Worm (Caenorhabditis elegans) whole organism, late embryonic: ENCODE data around the gene Y57A10C.1.

Source experiments
- C38D4.7 ChIP-seq: fragments of 200-800 bp; sonication (Bioruptor generic); optimal IDR thresholded peaks from 2 replicates; lab custom pipeline; 2018; ENCODE audit warnings: mild to moderate bottlenecking, missing genetic modification characterization, moderate library complexity, missing compliant biosample characterization
- F13H6.1 ChIP-seq: sonication (generic microtip); optimal IDR thresholded peaks from 2 replicates; lab custom pipeline; 2016; ENCODE audit warnings: missing genetic modification characterization, missing compliant biosample characterization
- K09A11.1 ChIP-seq: sonication (generic microtip); optimal IDR thresholded peaks from 2 replicates; lab custom pipeline; 2017; ENCODE audit warnings: antibody characterized with exemption, mild to moderate bottlenecking, missing genetic modification characterization, missing compliant biosample characterization; ENCODE audit not compliant: insufficient read depth
- Y22D7AL.16 ChIP-seq: sonication (generic microtip); optimal IDR thresholded peaks from 2 replicates; lab custom pipeline; 2016; ENCODE audit warnings: missing genetic modification characterization, missing compliant biosample characterization
- ahr-1 ChIP-seq: sonication (generic microtip); optimal IDR thresholded peaks from 2 replicates; lab custom pipeline; 2016; ENCODE audit warnings: missing genetic modification characterization, missing compliant biosample characterization
- ama-1 ChIP-seq: fragments of 150-350 bp; optimal IDR thresholded peaks from 2 replicates; lab custom pipeline; 2014
- ceh-14 ChIP-seq: sonication (generic microtip); optimal IDR thresholded peaks from 2 replicates; lab custom pipeline; 2016; ENCODE audit warnings: missing genotype, missing genetic modification characterization, missing compliant biosample characterization
- ceh-19 ChIP-seq: fragments of 200-800 bp; sonication (Bioruptor generic); optimal IDR thresholded peaks from 2 replicates; lab custom pipeline; 2018; ENCODE audit warnings: mild to moderate bottlenecking, missing genetic modification characterization, missing compliant biosample characterization
- ceh-45 ChIP-seq: fragments of 200-800 bp; sonication (Bioruptor generic); IDR thresholded peaks from 2 replicates; pipeline ENCODE4 v1.3.6; 2022; ENCODE audit warnings: missing genetic modification reagents, missing genetic modification characterization, missing compliant biosample characterization
- ceh-48 ChIP-seq: sonication (generic microtip); optimal IDR thresholded peaks from 2 replicates; lab custom pipeline; 2016; ENCODE audit warnings: missing genetic modification characterization, inconsistent platforms, missing compliant biosample characterization
- ceh-6 ChIP-seq: fragments of 200-800 bp; sonication (Bioruptor generic); optimal IDR thresholded peaks from 2 replicates; lab custom pipeline; 2018; ENCODE audit warnings: mild to moderate bottlenecking, missing genetic modification characterization, missing compliant biosample characterization
- ceh-9 ChIP-seq: sonication (generic microtip); optimal IDR thresholded peaks from 2 replicates; lab custom pipeline; 2016; ENCODE audit warnings: mild to moderate bottlenecking, missing genetic modification characterization, inconsistent platforms, missing compliant biosample characterization
- che-1 ChIP-seq: sonication (generic microtip); optimal IDR thresholded peaks from 2 replicates; lab custom pipeline; 2016; ENCODE audit warnings: mild to moderate bottlenecking, missing genetic modification characterization, missing compliant biosample characterization
- dmd-4 ChIP-seq: sonication (generic microtip); optimal IDR thresholded peaks from 2 replicates; lab custom pipeline; 2016; ENCODE audit warnings: borderline replicate concordance, missing genetic modification characterization, missing compliant biosample characterization
- dve-1 ChIP-seq: sonication (generic microtip); optimal IDR thresholded peaks from 2 replicates; lab custom pipeline; 2017; ENCODE audit warnings: antibody characterized with exemption, mild to moderate bottlenecking, missing genetic modification characterization, missing compliant biosample characterization
- elt-2 ChIP-seq: sonication (generic microtip); optimal IDR thresholded peaks from 2 replicates; lab custom pipeline; 2016; ENCODE audit warnings: missing genetic modification reagents, missing genetic modification characterization, missing compliant biosample characterization
- elt-4 ChIP-seq: sonication (generic microtip); optimal IDR thresholded peaks from 2 replicates; lab custom pipeline; 2016; ENCODE audit warnings: missing genetic modification characterization, missing compliant biosample characterization
- ets-4 ChIP-seq: sonication (generic microtip); optimal IDR thresholded peaks from 2 replicates; lab custom pipeline; 2016; ENCODE audit warnings: missing genetic modification characterization, missing compliant biosample characterization
- fax-1 ChIP-seq: sonication (generic microtip); optimal IDR thresholded peaks from 2 replicates; lab custom pipeline; 2016; ENCODE audit warnings: missing genotype, missing genetic modification characterization, missing compliant biosample characterization
- hlh-13 ChIP-seq: fragments of 200-800 bp; sonication (Bioruptor generic); optimal IDR thresholded peaks from 2 replicates; lab custom pipeline; 2018; ENCODE audit warnings: mild to moderate bottlenecking, missing genetic modification characterization, missing compliant biosample characterization
- hlh-15 ChIP-seq: sonication (generic microtip); optimal IDR thresholded peaks from 2 replicates; lab custom pipeline; 2016; ENCODE audit warnings: missing genetic modification characterization, missing compliant biosample characterization
- hlh-8 ChIP-seq: sonication (generic microtip); optimal IDR thresholded peaks from 2 replicates; lab custom pipeline; 2016; ENCODE audit warnings: missing genotype, missing genetic modification characterization, missing compliant biosample characterization
- lim-6 ChIP-seq: sonication (generic microtip); optimal IDR thresholded peaks from 2 replicates; lab custom pipeline; 2016; ENCODE audit warnings: missing genetic modification characterization, missing compliant biosample characterization
- lin-11 ChIP-seq: fragments of 200-800 bp; sonication (Bioruptor generic); optimal IDR thresholded peaks from 2 replicates; lab custom pipeline; 2018; ENCODE audit warnings: mild to moderate bottlenecking, missing genetic modification characterization, missing compliant biosample characterization
- madf-2 ChIP-seq: sonication (generic microtip); optimal IDR thresholded peaks from 2 replicates; lab custom pipeline; 2017; ENCODE audit warnings: missing genetic modification characterization, missing compliant biosample characterization
- nfya-1 ChIP-seq: sonication (generic microtip); optimal IDR thresholded peaks from 2 replicates; lab custom pipeline; 2017; ENCODE audit warnings: missing genetic modification characterization, mild to moderate bottlenecking, missing compliant biosample characterization, antibody characterized with exemption, moderate library complexity
- nhr-11 ChIP-seq: fragments of 150-350 bp; optimal IDR thresholded peaks from 2 replicates; lab custom pipeline; 2014; ENCODE audit warnings: missing biosample characterization, missing genetic modification characterization
- nhr-232 ChIP-seq: sonication (generic microtip); optimal IDR thresholded peaks from 2 replicates; lab custom pipeline; 2016; ENCODE audit warnings: missing genetic modification characterization, missing compliant biosample characterization
- npax-4 ChIP-seq: sonication (generic microtip); optimal IDR thresholded peaks from 2 replicates; lab custom pipeline; 2016; ENCODE audit warnings: missing genetic modification characterization, missing compliant biosample characterization
- pros-1 ChIP-seq: fragments of 150-350 bp; optimal IDR thresholded peaks from 2 replicates; lab custom pipeline; 2014; ENCODE audit warnings: missing biosample characterization, missing genetic modification reagents, missing genetic modification characterization
- ref-2 ChIP-seq: sonication (generic microtip); optimal IDR thresholded peaks from 2 replicates; lab custom pipeline; 2016; ENCODE audit warnings: missing genetic modification characterization, missing compliant biosample characterization
- rnt-1 ChIP-seq: sonication (generic microtip); optimal IDR thresholded peaks from 2 replicates; lab custom pipeline; 2016; ENCODE audit warnings: missing genetic modification characterization, missing compliant biosample characterization
- sdc-2 ChIP-seq: sonication (generic microtip); optimal IDR thresholded peaks from 2 replicates; lab custom pipeline; 2016; ENCODE audit warnings: missing genotype, missing genetic modification characterization, missing compliant biosample characterization
- sox-2 ChIP-seq: fragments of 200-800 bp; sonication (Bioruptor generic); IDR thresholded peaks from 2 replicates; pipeline ENCODE4 v1.3.6; 2022; ENCODE audit warnings: missing genetic modification reagents, missing genetic modification characterization, missing compliant biosample characterization
- sox-4 ChIP-seq: sonication (generic microtip); optimal IDR thresholded peaks from 2 replicates; lab custom pipeline; 2017; ENCODE audit warnings: mild to moderate bottlenecking, missing genetic modification characterization, inconsistent platforms, missing compliant biosample characterization
- syd-9 ChIP-seq: sonication (generic microtip); optimal IDR thresholded peaks from 2 replicates; lab custom pipeline; 2016; ENCODE audit warnings: mild to moderate bottlenecking, missing genetic modification characterization, moderate library complexity, missing compliant biosample characterization
- tbx-2 ChIP-seq: sonication (generic microtip); optimal IDR thresholded peaks from 2 replicates; lab custom pipeline; 2016; ENCODE audit warnings: missing genetic modification characterization, missing compliant biosample characterization
- tbx-7 ChIP-seq: sonication (generic microtip); optimal IDR thresholded peaks from 2 replicates; lab custom pipeline; 2016; ENCODE audit warnings: missing genotype, missing genetic modification characterization, missing compliant biosample characterization
- ttx-3 ChIP-seq: sonication (generic microtip); optimal IDR thresholded peaks from 2 replicates; lab custom pipeline; 2016; ENCODE audit warnings: missing genetic modification reagents, missing genetic modification characterization, missing compliant biosample characterization
- unc-86 ChIP-seq: sonication (generic microtip); optimal IDR thresholded peaks from 2 replicates; lab custom pipeline; 2016; ENCODE audit warnings: missing genetic modification characterization, missing compliant biosample characterization
- zip-5 ChIP-seq: sonication (generic microtip); optimal IDR thresholded peaks from 2 replicates; lab custom pipeline; 2016; ENCODE audit warnings: missing genetic modification characterization, missing compliant biosample characterization

Y57A10C.1 gene

ce11 chrII:12397656-12398055, 14.7 kb downstream of the Y57A10C.1 start, which contains the start of gene F57G9.7:
TSS of gene F57G9.7 (minus strand) at chrII:12397756.
- TF ChIP-seq nhr-232 (tag; lab: Kevin White, UChicago), result no peak
- no peak for TF ChIP-seq sdc-2
- TF ChIP-seq lim-6, result no peak
- TF ChIP-seq ttx-3, result no peak
- no peak for TF ChIP-seq lin-11 (tag; lab: Kevin White, UChicago)
- no peak for TF ChIP-seq K09A11.1 (tag; lab: Kevin White, UChicago)
- no peak for TF ChIP-seq ets-4 (tag; lab: Kevin White, UChicago)
- no peak for TF ChIP-seq ceh-9 (tag; lab: Kevin White, UChicago)
- no peak for TF ChIP-seq C38D4.7
- no peak for TF ChIP-seq fax-1 (tag; lab: Kevin White, UChicago)
- no peak for TF ChIP-seq ama-1
- TF ChIP-seq sox-4, result no peak
- TF ChIP-seq pros-1 (tag; lab: Kevin White, UChicago), result no peak
- no peak for TF ChIP-seq F13H6.1 (tag; lab: Kevin White, UChicago)
- TF ChIP-seq Y22D7AL.16 (tag; lab: Kevin White, UChicago), result no peak
- no peak for TF ChIP-seq ceh-14 (tag; lab: Kevin White, UChicago)
- TF ChIP-seq, all 69 proteins: peak for 0

ce11 chrII:12394138-12394537, 18.2 kb downstream of the Y57A10C.1 start:
- no peak for TF ChIP-seq sox-2 (GFP tag; lab: Robert Waterston, UW)
- peak; percentile 38 for TF ChIP-seq ceh-48 (tag; lab: Kevin White, UChicago)
- TF ChIP-seq, all 69 proteins: peak for 1

- TF ChIP-seq sdc-2 (no peak), hlh-13 (GFP tag; lab: Kevin White, UChicago) (no peak), ceh-14 (tag; lab: Kevin White, UChicago) (no peak), tbx-2 (tag; lab: Kevin White, UChicago) (no peak), rnt-1 (tag; lab: Kevin White, UChicago) (no peak), nhr-232 (tag; lab: Kevin White, UChicago) (no peak), ceh-9 (tag; lab: Kevin White, UChicago) (no peak), lin-11 (tag; lab: Kevin White, UChicago) (no peak), che-1 (tag; lab: Kevin White, UChicago) (no peak), dmd-4 (tag; lab: Kevin White, UChicago) (no peak), syd-9 (tag; lab: Kevin White, UChicago) (no peak)
These were observed 18.6 kb downstream of the Y57A10C.1 start, which contains the start of gene Y57A10B.7 for ce11 chrII:12393690-12394089. TSS of gene Y57A10B.7 (minus strand) at chrII:12393790.

ce11 chrII:12389783-12390182, 22.5 kb downstream of the Y57A10C.1 start, which contains the start of gene Y57A10B.6:
TSS of gene Y57A10B.6 (plus strand) at chrII:12390083.
- TF ChIP-seq ceh-6 (GFP tag; lab: Kevin White, UChicago), result no peak
- TF ChIP-seq nfya-1, result no peak
- TF ChIP-seq lin-11 (tag; lab: Kevin White, UChicago), result no peak
- TF ChIP-seq ref-2, result no peak
- TF ChIP-seq tbx-7 (tag; lab: Kevin White, UChicago), result no peak
- no peak for TF ChIP-seq unc-86 (tag; lab: Kevin White, UChicago)
- no peak for TF ChIP-seq ceh-45 (GFP tag; lab: Robert Waterston, UW)

- TF ChIP-seq elt-2, result no peak
- no peak for TF ChIP-seq unc-86 (tag; lab: Kevin White, UChicago)
- no peak for TF ChIP-seq hlh-13 (GFP tag; lab: Kevin White, UChicago)
- no peak for TF ChIP-seq hlh-8 (tag; lab: Kevin White, UChicago)
- TF ChIP-seq ceh-19, result no peak
- no peak for TF ChIP-seq madf-2 (tag; lab: Kevin White, UChicago)
- no peak for TF ChIP-seq npax-4
- no peak for TF ChIP-seq dve-1 (tag; lab: Kevin White, UChicago)
- TF ChIP-seq hlh-15 (tag; lab: Kevin White, UChicago), result no peak
- no peak for TF ChIP-seq zip-5 (tag; lab: Kevin White, UChicago)
- no peak for TF ChIP-seq F13H6.1 (tag; lab: Kevin White, UChicago)
- no peak for TF ChIP-seq lim-6
- no peak for TF ChIP-seq elt-4 (tag; lab: Kevin White, UChicago)
- TF ChIP-seq fax-1 (tag; lab: Kevin White, UChicago), result no peak
- no peak for TF ChIP-seq ahr-1 (tag; lab: Kevin White, UChicago)
- TF ChIP-seq nhr-11 (tag; lab: Kevin White, UChicago), result no peak
- TF ChIP-seq ets-4 (tag; lab: Kevin White, UChicago), result no peak
- TF ChIP-seq nhr-232 (tag; lab: Kevin White, UChicago), result no peak
These were observed 24.3 kb downstream of the Y57A10C.1 start, which contains the start of gene sre-41 for ce11 chrII:12387980-12388379. TSS of gene sre-41 (plus strand) at chrII:12388280.
